Fruit fly (Drosophila melanogaster) whole organism, adult: Measurements from ENCODE around the gene Max.
A peak's percentile ranks its signal among the peaks of the same experiment; 100 is the strongest.

ENCODE experiments used
- CG11617 ChIP-seq: fragments of 200-800 bp; sonication (Bioruptor generic); optimal IDR thresholded peaks from 2 replicates; lab custom pipeline; 2017; ENCODE audit warnings: mild to moderate bottlenecking, missing biosample characterization, missing genetic modification reagents, missing genetic modification characterization
- CG12768 ChIP-seq: fragments of 200-800 bp; sonication (Bioruptor generic); optimal IDR thresholded peaks from 2 replicates; lab custom pipeline; 2017; ENCODE audit warnings: missing biosample characterization, missing genetic modification characterization, mild to moderate bottlenecking, moderate library complexity, missing genetic modification reagents
- CG14711 ChIP-seq: fragments of 200-800 bp; sonication (Bioruptor generic); optimal IDR thresholded peaks from 2 replicates; lab custom pipeline; 2018; ENCODE audit warnings: missing biosample characterization, mild to moderate bottlenecking, missing genetic modification characterization, moderate library complexity
- CG1620 ChIP-seq: fragments of 200-800 bp; sonication (Bioruptor generic); optimal IDR thresholded peaks from 2 replicates; lab custom pipeline; 2016; ENCODE audit warnings: missing biosample characterization, missing genetic modification characterization
- CG33017 ChIP-seq: fragments of 200-800 bp; sonication (Bioruptor generic); optimal IDR thresholded peaks from 2 replicates; lab custom pipeline; 2018; ENCODE audit warnings: missing biosample characterization, mild to moderate bottlenecking, missing genetic modification characterization, moderate library complexity
- CG7101 ChIP-seq: fragments of 200-800 bp; sonication (Bioruptor generic); optimal IDR thresholded peaks from 2 replicates; lab custom pipeline; 2018; ENCODE audit warnings: missing biosample characterization, mild to moderate bottlenecking, missing genetic modification characterization, moderate library complexity
- Crg-1 ChIP-seq: fragments of 200-800 bp; sonication (Bioruptor generic); optimal IDR thresholded peaks from 2 replicates; lab custom pipeline; 2016; ENCODE audit warnings: missing biosample characterization, missing genetic modification characterization
- bab1 ChIP-seq: fragments of 200-800 bp; sonication (Bioruptor generic); optimal IDR thresholded peaks from 3 replicates; lab custom pipeline; 2019; ENCODE audit warnings: missing biosample characterization, mild to moderate bottlenecking, missing genetic modification characterization, moderate library complexity
- cnc ChIP-seq, 2 experiments: fragments of >200 bp; optimal IDR thresholded peaks; 2 replicates each; lab custom pipeline; 2017
- kay ChIP-seq: fragments of 200-800 bp; sonication (Bioruptor generic); peaks from one replicate; lab custom pipeline; 2016; ENCODE audit warnings: missing biosample characterization, missing genetic modification characterization, borderline replicate concordance
- pad ChIP-seq: fragments of 200-800 bp; sonication (Bioruptor generic); optimal IDR thresholded peaks from 3 replicates; lab custom pipeline; 2017; ENCODE audit warnings: missing biosample characterization, missing genetic modification characterization, mild to moderate bottlenecking, moderate library complexity, missing genetic modification reagents
- tj ChIP-seq: fragments of 200-800 bp; sonication (Bioruptor generic); optimal IDR thresholded peaks from 3 replicates; lab custom pipeline; 2017; ENCODE audit warnings: missing biosample characterization, mild to moderate bottlenecking, missing genetic modification characterization, moderate library complexity
- toe ChIP-seq: fragments of 200-800 bp; sonication (Bioruptor generic); optimal IDR thresholded peaks from 2 replicates; lab custom pipeline; 2016; ENCODE audit warnings: missing biosample characterization, missing genetic modification characterization

DNA sequence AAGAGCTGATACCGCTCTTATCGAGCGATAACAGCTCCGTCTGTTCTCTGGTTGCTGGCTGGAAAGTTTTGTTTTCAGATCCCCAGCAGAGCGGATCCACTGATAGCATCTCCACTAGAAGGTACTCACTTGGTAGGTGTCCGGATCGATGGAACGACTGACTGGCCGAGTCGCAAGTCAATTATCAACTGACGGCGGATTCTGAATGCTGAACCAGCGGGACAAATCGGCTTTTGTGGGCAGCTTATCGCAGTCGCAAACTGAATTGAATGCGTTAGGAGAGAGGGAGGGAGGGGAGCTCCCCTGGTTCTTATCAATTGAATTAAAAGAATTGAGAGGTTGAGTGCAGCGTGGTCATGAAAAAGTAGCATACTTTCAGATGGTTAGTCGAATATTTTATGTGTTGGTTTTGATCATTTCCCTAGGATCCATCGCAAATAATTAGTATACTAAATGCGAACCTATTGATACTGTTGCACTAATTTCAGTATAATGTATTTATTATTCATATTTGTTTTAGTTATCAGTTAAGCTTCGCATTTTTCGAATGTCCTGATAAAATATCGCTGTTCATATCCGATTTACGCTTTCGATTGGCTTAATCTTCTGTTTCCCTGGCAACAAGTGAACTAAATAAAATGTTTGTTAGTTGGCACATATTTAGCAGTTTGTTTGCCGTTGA lies 4.9 kb upstream of the Max start, which contains the start of the genes Aldh7A1 and CG14085:
- peak; percentile 69 for TF ChIP-seq CG12768 (GFP tag; lab: Kevin White, UChicago)
- no peak for TF ChIP-seq toe (GFP tag; lab: Kevin White, UChicago)
- peak; percentile 8 for TF ChIP-seq pad (GFP tag; lab: Kevin White, UChicago)
- peak; percentile 48 for TF ChIP-seq tj (GFP tag; lab: Kevin White, UChicago)
- TF ChIP-seq bab1 = no peak
- TF ChIP-seq CG33017 (tag; lab: Kevin White, UChicago) = no peak
- peak; percentile 11 for TF ChIP-seq Crg-1 (GFP tag; lab: Kevin White, UChicago)
- TF ChIP-seq CG14711 (tag; lab: Kevin White, UChicago) = peak; percentile 10
- peak; percentile 2 for TF ChIP-seq CG7101 (tag; lab: Kevin White, UChicago)
- TF ChIP-seq CG1620 (GFP tag; lab: Kevin White, UChicago) = no peak
- no peak for TF ChIP-seq cnc (optimal IDR thresholded peaks at IDR 0.05; lab: Kevin White, UChicago)
- TF ChIP-seq CG11617 (GFP tag; lab: Kevin White, UChicago) = no peak
- TF ChIP-seq kay (GFP tag; lab: Kevin White, UChicago) = no peak
